Worm (Caenorhabditis elegans) whole organism, young adult: ENCODE measurements around the gene nspd-9.

Source experiments
- B0019.2 ChIP-seq: fragments of 200-800 bp; sonication (Bioruptor generic); conservative IDR thresholded peaks from 2 replicates; pipeline ENCODE4 v1.3.6; 2022; ENCODE audit warnings: missing genetic modification reagents, missing genetic modification characterization, missing compliant biosample characterization
- B0035.1 ChIP-seq: sonication (generic microtip); optimal IDR thresholded peaks from 2 replicates; lab custom pipeline; 2016; ENCODE audit warnings: missing genetic modification characterization, mild to moderate bottlenecking, missing compliant biosample characterization, missing genotype, missing genetic modification reagents
- B0336.3 ChIP-seq: fragments of 200-800 bp; sonication (Bioruptor generic); IDR thresholded peaks from 2 replicates; pipeline ENCODE4 v1.3.6; 2022; ENCODE audit warnings: missing genetic modification characterization, missing compliant biosample characterization
- C17E4.6 ChIP-seq: fragments of 200-800 bp; sonication (Bioruptor generic); IDR thresholded peaks from 2 replicates; pipeline ENCODE4 v1.3.6; 2022; ENCODE audit warnings: missing genetic modification reagents, missing genetic modification characterization, missing compliant biosample characterization
- D2030.7 ChIP-seq: fragments of 200-800 bp; sonication (Bioruptor generic); IDR thresholded peaks from 2 replicates; pipeline ENCODE4 v1.3.6; 2022; ENCODE audit warnings: missing genetic modification reagents, missing genetic modification characterization, missing compliant biosample characterization
- F33H1.4 ChIP-seq: fragments of 200-800 bp; sonication (Bioruptor generic); IDR thresholded peaks from 2 replicates; pipeline ENCODE4 v1.3.6; 2022; ENCODE audit warnings: missing genetic modification reagents, missing genetic modification characterization, missing compliant biosample characterization
- F49E8.2 ChIP-seq: sonication (generic microtip); optimal IDR thresholded peaks from 3 replicates; lab custom pipeline; 2017; ENCODE audit warnings: missing genetic modification characterization, mild to moderate bottlenecking, missing compliant biosample characterization, antibody characterized with exemption, moderate library complexity; ENCODE audit not compliant: insufficient read depth
- F55B11.4 ChIP-seq: sonication (generic microtip); optimal IDR thresholded peaks from 2 replicates; lab custom pipeline; 2016; ENCODE audit warnings: missing compliant biosample characterization, missing genetic modification characterization, borderline replicate concordance; ENCODE audit not compliant: insufficient read depth
- F57A8.1 ChIP-seq: fragments of 200-800 bp; sonication (Bioruptor generic); optimal IDR thresholded peaks from 2 replicates; lab custom pipeline; 2018; ENCODE audit warnings: mild to moderate bottlenecking, missing genetic modification characterization, moderate library complexity, missing compliant biosample characterization
- T07F8.4 ChIP-seq: sonication (generic microtip); optimal IDR thresholded peaks from 2 replicates; lab custom pipeline; 2016; ENCODE audit warnings: mild to moderate bottlenecking, missing genetic modification characterization, moderate library complexity, missing compliant biosample characterization
- Y53F4B.3 ChIP-seq: fragments of 200-800 bp; sonication (Bioruptor generic); IDR thresholded peaks from 2 replicates; pipeline ENCODE4 v1.3.6; 2022; ENCODE audit warnings: missing genetic modification reagents, missing genetic modification characterization, missing compliant biosample characterization
- Y53G8AR.9 ChIP-seq: fragments of 200-800 bp; sonication (Bioruptor generic); conservative IDR thresholded peaks from 2 replicates; pipeline ENCODE4 v1.3.6; 2022; ENCODE audit warnings: missing genetic modification reagents, missing genetic modification characterization, missing compliant biosample characterization
- atf-7 ChIP-seq: sonication (generic microtip); optimal IDR thresholded peaks from 2 replicates; lab custom pipeline; 2017; ENCODE audit warnings: mild to moderate bottlenecking, missing genetic modification characterization, missing compliant biosample characterization
- attf-5 ChIP-seq: fragments of 200-800 bp; sonication (Bioruptor generic); optimal IDR thresholded peaks from 2 replicates; lab custom pipeline; 2018; ENCODE audit warnings: mild to moderate bottlenecking, missing genetic modification characterization, missing compliant biosample characterization
- bed-1 ChIP-seq: fragments of 200-800 bp; sonication (Bioruptor generic); IDR thresholded peaks from 2 replicates; pipeline ENCODE4 v1.3.6; 2022; ENCODE audit warnings: missing genetic modification reagents, missing genetic modification characterization, missing compliant biosample characterization
- ceh-58 ChIP-seq: fragments of 200-800 bp; sonication (Bioruptor generic); IDR thresholded peaks from 2 replicates; pipeline ENCODE4 v1.3.6; 2022; ENCODE audit warnings: missing genetic modification characterization, missing compliant biosample characterization
- ceh-91 ChIP-seq: fragments of 200-800 bp; sonication (Bioruptor generic); IDR thresholded peaks from 2 replicates; pipeline ENCODE4 v1.3.6; 2022; ENCODE audit warnings: missing genetic modification reagents, missing genetic modification characterization, missing compliant biosample characterization
- dox-1 ChIP-seq: fragments of 200-800 bp; sonication (Bioruptor generic); IDR thresholded peaks from 2 replicates; pipeline ENCODE4 v1.3.6; 2022; ENCODE audit warnings: missing genetic modification reagents, missing genetic modification characterization, missing compliant biosample characterization
- dpff-1 ChIP-seq: sonication (generic microtip); optimal IDR thresholded peaks from 2 replicates; lab custom pipeline; 2017; ENCODE audit warnings: mild to moderate bottlenecking, missing genetic modification characterization, missing compliant biosample characterization
- efl-1 ChIP-seq: fragments of 150-350 bp; optimal IDR thresholded peaks from 2 replicates; lab custom pipeline; 2014; ENCODE audit warnings: missing biosample characterization, missing genetic modification reagents, missing genetic modification characterization
- egl-44 ChIP-seq: fragments of 200-800 bp; sonication (Bioruptor generic); IDR thresholded peaks from 2 replicates; pipeline ENCODE4 v1.3.6; 2022; ENCODE audit warnings: missing genetic modification reagents, missing genetic modification characterization, missing compliant biosample characterization
- ekl-4 ChIP-seq: fragments of 200-800 bp; sonication (Bioruptor generic); IDR thresholded peaks from 2 replicates; pipeline ENCODE4 v1.3.6; 2022; ENCODE audit warnings: missing genetic modification reagents, missing genetic modification characterization, missing compliant biosample characterization
- ets-4 ChIP-seq: fragments of 200-800 bp; sonication (Bioruptor generic); optimal IDR thresholded peaks from 2 replicates; lab custom pipeline; 2018; ENCODE audit warnings: mild to moderate bottlenecking, missing genetic modification characterization, missing compliant biosample characterization
- gei-17 ChIP-seq: fragments of 200-800 bp; sonication (Bioruptor generic); optimal IDR thresholded peaks from 2 replicates; lab custom pipeline; 2018; ENCODE audit warnings: mild to moderate bottlenecking, missing genetic modification characterization, missing compliant biosample characterization
- hmg-1.2 ChIP-seq: fragments of 200-800 bp; sonication (Bioruptor generic); IDR thresholded peaks from 2 replicates; pipeline ENCODE4 v1.3.6; 2022; ENCODE audit warnings: missing genetic modification reagents, missing genetic modification characterization, missing compliant biosample characterization
- hmg-20 ChIP-seq: fragments of 200-800 bp; sonication (Bioruptor generic); IDR thresholded peaks from 2 replicates; pipeline ENCODE4 v1.3.6; 2022; ENCODE audit warnings: missing genetic modification reagents, missing genetic modification characterization, missing compliant biosample characterization
- lin-26 ChIP-seq: fragments of 200-800 bp; sonication (Bioruptor generic); IDR thresholded peaks from 2 replicates; pipeline ENCODE4 v1.3.6; 2022; ENCODE audit warnings: missing genetic modification reagents, missing genetic modification characterization, missing compliant biosample characterization
- lin-35 ChIP-seq, 3 experiments: fragments of 150-350 bp in 2 of 3; sonication (generic microtip) in 1 of 3; optimal IDR thresholded peaks; 2 replicates each; lab custom pipeline; 2014 to 2018; ENCODE audit warnings: missing biosample characterization in 3 of 3, missing genetic modification characterization in 3 of 3, missing genetic modification reagents in 3 of 3
- lin-54 ChIP-seq: fragments of 200-800 bp; sonication (Bioruptor generic); optimal IDR thresholded peaks from 2 replicates; lab custom pipeline; 2018; ENCODE audit warnings: mild to moderate bottlenecking, missing genetic modification characterization, missing compliant biosample characterization
- lsy-27 ChIP-seq: sonication (generic microtip); optimal IDR thresholded peaks from 2 replicates; lab custom pipeline; 2017; ENCODE audit warnings: missing genetic modification characterization, mild to moderate bottlenecking, missing compliant biosample characterization, antibody characterized with exemption, missing genotype, borderline replicate concordance; ENCODE audit not compliant: insufficient read depth
- madf-6 ChIP-seq: fragments of 200-800 bp; sonication (Bioruptor generic); IDR thresholded peaks from 2 replicates; pipeline ENCODE4 v1.3.6; 2022; ENCODE audit warnings: missing genetic modification reagents, missing genetic modification characterization, missing compliant biosample characterization
- mcd-1 ChIP-seq: fragments of 200-800 bp; sonication (Bioruptor generic); IDR thresholded peaks from 2 replicates; pipeline ENCODE4 v1.3.6; 2022; ENCODE audit warnings: missing genetic modification reagents, missing genetic modification characterization, missing compliant biosample characterization
- mel-28 ChIP-seq: sonication (generic microtip); optimal IDR thresholded peaks from 2 replicates; lab custom pipeline; 2016; ENCODE audit warnings: borderline replicate concordance, mild to moderate bottlenecking, missing genetic modification characterization, missing compliant biosample characterization
- nhr-90 ChIP-seq: sonication (generic microtip); optimal IDR thresholded peaks from 2 replicates; lab custom pipeline; 2016; ENCODE audit warnings: missing genotype, mild to moderate bottlenecking, missing genetic modification characterization, missing compliant biosample characterization
- rec-8 ChIP-seq, 2 experiments: sonication (generic microtip); optimal IDR thresholded peaks; 2 replicates each; lab custom pipeline; 2016; ENCODE audit warnings: mild to moderate bottlenecking in 2 of 2, missing genetic modification characterization in 2 of 2, missing genetic modification reagents in 2 of 2, missing genotype in 2 of 2, missing biosample characterization in 1 of 2, missing compliant biosample characterization in 1 of 2, moderate library complexity in 1 of 2
- repo-1 ChIP-seq: sonication (generic microtip); optimal IDR thresholded peaks from 2 replicates; lab custom pipeline; 2017; ENCODE audit warnings: mild to moderate bottlenecking, missing genetic modification characterization, missing compliant biosample characterization
- rpc-1 ChIP-seq, 2 experiments: fragments of 150-350 bp in 1 of 2; sonication (generic microtip) in 1 of 2; optimal IDR thresholded peaks; 2 replicates each; lab custom pipeline; 2014 to 2018; ENCODE audit warnings: missing biosample characterization in 1 of 2, missing genetic modification characterization in 1 of 2, missing genetic modification reagents in 1 of 2, missing genotype in 1 of 2
- sdz-38 ChIP-seq: sonication (generic microtip); optimal IDR thresholded peaks from 2 replicates; lab custom pipeline; 2016; ENCODE audit warnings: missing genotype, missing genetic modification characterization, missing compliant biosample characterization
- somi-1 ChIP-seq: fragments of 200-800 bp; sonication (Bioruptor generic); optimal IDR thresholded peaks from 2 replicates; lab custom pipeline; 2018; ENCODE audit warnings: mild to moderate bottlenecking, missing genetic modification characterization, missing compliant biosample characterization
- unc-130 ChIP-seq: sonication (generic microtip); optimal IDR thresholded peaks from 2 replicates; lab custom pipeline; 2016; ENCODE audit warnings: missing genetic modification reagents, missing genetic modification characterization, missing compliant biosample characterization
- unc-62 ChIP-seq: fragments of 150-350 bp; optimal IDR thresholded peaks from 2 replicates; lab custom pipeline; 2014; ENCODE audit warnings: missing biosample characterization, missing genetic modification reagents, missing genetic modification characterization
- xnd-1 ChIP-seq: sonication (generic microtip); optimal IDR thresholded peaks from 2 replicates; lab custom pipeline; 2016; ENCODE audit warnings: missing genotype, missing genetic modification reagents, missing genetic modification characterization, missing compliant biosample characterization
- ztf-22 ChIP-seq: fragments of 200-800 bp; sonication (Bioruptor generic); optimal IDR thresholded peaks from 2 replicates; lab custom pipeline; 2018; ENCODE audit warnings: mild to moderate bottlenecking, missing genetic modification characterization, moderate library complexity, missing compliant biosample characterization
- ztf-25 ChIP-seq: fragments of 200-800 bp; sonication (Bioruptor generic); IDR thresholded peaks from 2 replicates; pipeline ENCODE4 v1.3.6; 2022; ENCODE audit warnings: missing genetic modification reagents, missing genetic modification characterization, missing compliant biosample characterization
- ztf-26 ChIP-seq: sonication (generic microtip); optimal IDR thresholded peaks from 2 replicates; lab custom pipeline; 2017; ENCODE audit warnings: missing genetic modification characterization, missing compliant biosample characterization

The nspd-9 gene

DNA sequence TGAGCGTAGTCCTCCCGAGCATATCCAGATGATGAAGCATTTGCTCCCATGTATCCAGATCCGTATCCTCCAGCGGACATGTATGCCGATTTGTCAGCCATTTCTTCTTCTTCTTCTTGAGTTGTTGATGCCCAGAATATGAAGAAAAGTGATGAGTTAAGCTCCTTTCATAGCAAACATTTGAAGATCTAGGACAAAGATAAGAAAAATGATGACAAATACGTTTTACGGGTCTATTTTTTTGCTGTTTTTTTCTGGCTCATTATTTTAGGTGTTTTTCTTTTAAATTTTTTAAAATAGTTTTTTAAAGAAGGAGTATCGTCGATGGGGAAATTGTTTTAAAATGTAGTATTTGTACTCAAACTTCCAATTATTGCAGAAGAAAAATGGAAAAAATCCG lies at the start of gene nspd-9:
nspd-9 (minus strand) TSS at position 101 of the 400 bp plus-strand sequence.
- TF ChIP-seq somi-1 (GFP tag; lab: Kevin White, UChicago), result no peak
- TF ChIP-seq nhr-90, result no peak
- TF ChIP-seq lin-35 (GFP tag; optimal IDR thresholded peaks at IDR 0.05; lab: Kevin White, UChicago), result no peak
- TF ChIP-seq efl-1, result no peak
- TF ChIP-seq ztf-26 (tag; lab: Kevin White, UChicago), result no peak
- TF ChIP-seq B0035.1 (tag; lab: Kevin White, UChicago), result no peak
- no peak for TF ChIP-seq lin-26 (GFP tag; lab: Robert Waterston, UW)
- TF ChIP-seq D2030.7, result no peak
- TF ChIP-seq ets-4 (GFP tag; lab: Kevin White, UChicago), result no peak
- TF ChIP-seq, all 124 proteins: peak for 0

DNA sequence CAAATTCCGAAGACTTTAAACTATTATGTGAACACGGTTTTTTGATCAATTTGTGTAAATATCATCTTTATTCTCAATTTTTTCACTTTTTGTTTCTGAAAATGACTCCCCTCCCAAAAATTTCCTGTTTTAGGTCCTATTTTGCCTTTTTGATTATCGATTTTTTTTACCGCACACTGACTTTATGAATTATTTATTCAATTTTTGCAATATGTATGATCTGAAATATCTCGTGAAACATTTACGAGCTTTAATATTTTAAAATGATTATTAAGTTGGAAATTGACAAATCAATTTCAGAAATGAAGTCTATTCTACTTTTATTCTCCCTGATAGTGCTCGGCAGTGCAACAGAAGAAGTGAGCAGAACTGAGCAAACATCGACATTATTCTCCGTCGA lies 49.3 kb upstream of the nspd-9 start, which contains the start of gene C35D10.1:
C35D10.1 (plus strand) TSS at position 301 of the 400 bp plus-strand sequence.
- no peak for TF ChIP-seq hmg-1.2 (GFP tag; lab: Robert Waterston, UW)
- TF ChIP-seq attf-5 (GFP tag; lab: Kevin White, UChicago), result no peak
- no peak for TF ChIP-seq atf-7 (tag; lab: Kevin White, UChicago)
- 0 out of 2 replicates have a peak, but pooled peaks have one; percentile 37 for TF ChIP-seq Y53G8AR.9 (GFP tag; lab: Robert Waterston, UW)
- 0 out of 2 replicates have a peak, but pooled peaks have one; percentile 26 for TF ChIP-seq B0336.3 (GFP tag; lab: Robert Waterston, UW)
- TF ChIP-seq ceh-91 (GFP tag; lab: Robert Waterston, UW), result no peak
- no peak for TF ChIP-seq F55B11.4 (tag; lab: Kevin White, UChicago)
- TF ChIP-seq rpc-1 (optimal IDR thresholded peaks at IDR 0.05; lab: Kevin White, UChicago), result no peak
- no peak for TF ChIP-seq rpc-1 (tag; optimal IDR thresholded peaks at IDR 0.05; lab: Kevin White, UChicago)
- TF ChIP-seq sdz-38, result no peak
- no peak for TF ChIP-seq rec-8 (tag; optimal IDR thresholded peaks at IDR 0.05; lab: Kevin White, UChicago)
- no peak for TF ChIP-seq lsy-27
- TF ChIP-seq C17E4.6, result no peak
- peak; percentile 42; the same call in 1 of the 2 replicates for TF ChIP-seq madf-6 (GFP tag; lab: Robert Waterston, UW)
- no peak for TF ChIP-seq ztf-25
- no peak for TF ChIP-seq repo-1 (tag; lab: Kevin White, UChicago)
- TF ChIP-seq ceh-58, result no peak
- TF ChIP-seq B0019.2 (GFP tag; lab: Robert Waterston, UW), result no peak
- TF ChIP-seq ekl-4 (GFP tag; lab: Robert Waterston, UW), result 0 out of 2 replicates have a peak, but pooled peaks have one; percentile 20
- TF ChIP-seq Y53F4B.3, result no peak
- no peak for TF ChIP-seq hmg-20 (GFP tag; lab: Robert Waterston, UW)
- no peak for TF ChIP-seq dpff-1 (tag; lab: Kevin White, UChicago)
- TF ChIP-seq F49E8.2, result peak; percentile 36
- peak; percentile 11 for TF ChIP-seq xnd-1 (tag; lab: Kevin White, UChicago)
- TF ChIP-seq, all 124 proteins: peak for 6

DNA sequence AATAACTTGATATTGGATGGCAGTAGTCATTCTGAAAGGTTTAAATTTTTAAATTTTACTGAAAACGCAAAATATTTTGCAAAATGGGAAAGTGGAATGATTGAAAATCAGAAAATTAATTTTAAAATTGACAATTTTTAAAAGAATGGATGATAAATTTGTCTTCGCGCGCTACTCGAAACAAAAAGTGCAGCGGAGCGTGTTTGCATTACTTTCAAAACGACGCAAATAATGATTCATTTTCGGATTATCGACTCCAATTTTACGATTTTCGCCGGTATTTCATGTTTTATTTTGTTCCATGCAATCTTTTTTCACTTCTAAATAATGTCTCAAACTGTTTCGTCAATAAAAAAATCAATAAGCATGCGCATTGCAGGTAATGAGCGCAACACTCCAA lies 48.2 kb upstream of the nspd-9 start, which contains the start of the genes tost-1 and arx-6:
tost-1 (minus strand) TSS at position 31 of the 400 bp plus-strand sequence.
arx-6 (plus strand) TSS at position 378 of the 400 bp plus-strand sequence.
- TF ChIP-seq ztf-22 (GFP tag; lab: Kevin White, UChicago) (no peak), egl-44 (GFP tag; lab: Robert Waterston, UW) (no peak), bed-1 (GFP tag; lab: Robert Waterston, UW) (no peak), lsy-27 (no peak), unc-62 (GFP tag; lab: Kevin White, UChicago) (no peak), gei-17 (GFP tag; lab: Kevin White, UChicago) (no peak), Y53F4B.3 (no peak), B0019.2 (GFP tag; lab: Robert Waterston, UW) (no peak), F33H1.4 (GFP tag; lab: Robert Waterston, UW) (0 out of 2 replicates have a peak, but pooled peaks have one; percentile 18), rpc-1 (optimal IDR thresholded peaks at IDR 0.05; lab: Kevin White, UChicago) (no peak), rpc-1 (tag; optimal IDR thresholded peaks at IDR 0.05; lab: Kevin White, UChicago) (no peak), madf-6 (GFP tag; lab: Robert Waterston, UW) (peak; percentile 63), lin-54 (GFP tag; lab: Kevin White, UChicago) (peak; percentile 69), efl-1 (peak; percentile 76), unc-130 (GFP tag; lab: Kevin White, UChicago) (no peak), F57A8.1 (no peak), dox-1 (GFP tag; lab: Robert Waterston, UW) (0 out of 2 replicates have a peak, but pooled peaks have one; percentile 11), T07F8.4 (no peak), lin-26 (GFP tag; lab: Robert Waterston, UW) (no peak), mel-28 (tag; lab: Kevin White, UChicago) (no peak), mcd-1 (peak; percentile 86)
